Fruit fly (Drosophila melanogaster): Measurements from ENCODE around the gene CG5326.

Gene CG5326

dm6 chr3R:22487037-22487492 lies 52.7 kb downstream of the CG5326 start, which contains the start of gene Pfdn5:
Gene Pfdn5, plus strand, starts transcription at chr3R:22487039.
- no peak for TF ChIP-seq tj (GFP tag; optimal IDR thresholded peaks at IDR 0.05)
- TF ChIP-seq Mnt (GFP tag; optimal IDR thresholded peaks at IDR 0.05), result peak; percentile 94
- TF ChIP-seq CG7045 (GFP tag; optimal IDR thresholded peaks at IDR 0.05), result no peak
- TF ChIP-seq kay (GFP tag; ENCODE audit: borderline replicate concordance), result peak; percentile 94
- no peak for TF ChIP-seq CG11617 (GFP tag; optimal IDR thresholded peaks at IDR 0.05)
- no peak for TF ChIP-seq Clk (GFP tag; optimal IDR thresholded peaks at IDR 0.05)
- no peak for TF ChIP-seq Crg-1 (GFP tag; optimal IDR thresholded peaks at IDR 0.05)
- TF ChIP-seq CG33017 (tag; optimal IDR thresholded peaks at IDR 0.05), result no peak
- TF ChIP-seq CG14711 (tag; optimal IDR thresholded peaks at IDR 0.05), result peak; percentile 67
- TF ChIP-seq bab1 (GFP tag; optimal IDR thresholded peaks at IDR 0.05), result peak; percentile 63
- TF ChIP-seq CG12768 (GFP tag; optimal IDR thresholded peaks at IDR 0.05), result no peak
- no peak for TF ChIP-seq toe (GFP tag; optimal IDR thresholded peaks at IDR 0.05)
- TF ChIP-seq CG7101 (tag; optimal IDR thresholded peaks at IDR 0.05), result no peak
- TF ChIP-seq pad (GFP tag; optimal IDR thresholded peaks at IDR 0.05), result peak; percentile 18
- no peak for TF ChIP-seq ovo (GFP tag; optimal IDR thresholded peaks at IDR 0.05)
- no peak for TF ChIP-seq cic (GFP tag; optimal IDR thresholded peaks at IDR 0.05)

dm6 chr3R:22483537-22483936 lies 56.2 kb downstream of the CG5326 start:
- no peak for TF ChIP-seq CG11617 (GFP tag; optimal IDR thresholded peaks at IDR 0.05)
- TF ChIP-seq bab1 (GFP tag; optimal IDR thresholded peaks at IDR 0.05), result no peak
- no peak for TF ChIP-seq kay (GFP tag; ENCODE audit: borderline replicate concordance)
- TF ChIP-seq CG7045 (GFP tag; optimal IDR thresholded peaks at IDR 0.05), result no peak
- no peak for TF ChIP-seq CG12768 (GFP tag; optimal IDR thresholded peaks at IDR 0.05)
- TF ChIP-seq CG5204 (GFP tag; optimal IDR thresholded peaks at IDR 0.05), result no peak
- no peak for TF ChIP-seq toe (GFP tag; optimal IDR thresholded peaks at IDR 0.05)
- TF ChIP-seq CG1620 (GFP tag; optimal IDR thresholded peaks at IDR 0.05), result no peak
- no peak for TF ChIP-seq CG7101 (tag; optimal IDR thresholded peaks at IDR 0.05)
